Worm (Caenorhabditis elegans) whole organism, L2 larva: ENCODE measurements around the gene npr-40.

ENCODE experiments used
- C34F6.9 ChIP-seq: fragments of 150-350 bp; optimal IDR thresholded peaks from 2 replicates; lab custom pipeline; 2014; ENCODE audit warnings: missing biosample characterization, missing genetic modification characterization
- F13H6.1 ChIP-seq: sonication (generic microtip); optimal IDR thresholded peaks from 2 replicates; lab custom pipeline; 2016; ENCODE audit warnings: missing genetic modification characterization, missing compliant biosample characterization
- R02D3.7 ChIP-seq: fragments of 150-350 bp; optimal IDR thresholded peaks from 2 replicates; lab custom pipeline; 2014; ENCODE audit warnings: missing biosample characterization, missing genetic modification characterization
- Y55F3AM.14 ChIP-seq: fragments of 200-800 bp; sonication (Bioruptor generic); optimal IDR thresholded peaks from 2 replicates; lab custom pipeline; 2018; ENCODE audit warnings: mild to moderate bottlenecking, missing genetic modification characterization, missing compliant biosample characterization
- ZK546.5 ChIP-seq: sonication (generic microtip); optimal IDR thresholded peaks from 2 replicates; lab custom pipeline; 2017; ENCODE audit warnings: missing biosample characterization, missing genetic modification characterization
- alr-1 ChIP-seq: fragments of 150-350 bp; optimal IDR thresholded peaks from 2 replicates; lab custom pipeline; 2014; ENCODE audit warnings: missing biosample characterization, missing genetic modification characterization
- aly-2 ChIP-seq: fragments of 150-350 bp; optimal IDR thresholded peaks from 2 replicates; lab custom pipeline; 2014; ENCODE audit warnings: missing biosample characterization, missing genetic modification characterization
- ama-1 ChIP-seq: fragments of 150-350 bp; optimal IDR thresholded peaks from 2 replicates; lab custom pipeline; 2018; ENCODE audit warnings: inconsistent platforms
- blmp-1 ChIP-seq: sonication (generic microtip); optimal IDR thresholded peaks from 2 replicates; lab custom pipeline; 2017; ENCODE audit warnings: missing genetic modification characterization, mild to moderate bottlenecking, missing compliant biosample characterization, antibody characterized with exemption, moderate library complexity; ENCODE audit not compliant: insufficient read depth
- ceh-16 ChIP-seq: fragments of 150-350 bp; optimal IDR thresholded peaks from 2 replicates; lab custom pipeline; 2014; ENCODE audit warnings: missing biosample characterization, missing genetic modification characterization
- ceh-82 ChIP-seq: fragments of 150-350 bp; optimal IDR thresholded peaks from 2 replicates; lab custom pipeline; 2014; ENCODE audit warnings: missing biosample characterization, missing genetic modification characterization
- crh-2 ChIP-seq: sonication (generic microtip); optimal IDR thresholded peaks from 2 replicates; lab custom pipeline; 2017; ENCODE audit warnings: missing biosample characterization, missing genetic modification characterization
- dmd-4 ChIP-seq: sonication (generic microtip); optimal IDR thresholded peaks from 2 replicates; lab custom pipeline; 2017; ENCODE audit warnings: missing biosample characterization, missing genetic modification characterization
- egl-27 ChIP-seq: sonication (generic microtip); optimal IDR thresholded peaks from 3 replicates; lab custom pipeline; 2017; ENCODE audit warnings: missing biosample characterization, missing genetic modification reagents, missing genetic modification characterization
- elt-1 ChIP-seq: fragments of 150-350 bp; optimal IDR thresholded peaks from 2 replicates; lab custom pipeline; 2014; ENCODE audit warnings: missing biosample characterization, missing genetic modification characterization
- elt-3 ChIP-seq: sonication (generic microtip); optimal IDR thresholded peaks from 2 replicates; lab custom pipeline; 2017; ENCODE audit warnings: missing biosample characterization, missing genetic modification characterization
- fos-1 ChIP-seq: fragments of 150-350 bp; optimal IDR thresholded peaks from 2 replicates; lab custom pipeline; 2014; ENCODE audit warnings: missing biosample characterization, missing genetic modification characterization
- gmeb-1 ChIP-seq: fragments of 150-350 bp; optimal IDR thresholded peaks from 2 replicates; lab custom pipeline; 2014; ENCODE audit warnings: missing biosample characterization, missing genetic modification characterization
- lin-11 ChIP-seq: fragments of 150-350 bp; sonication (generic microtip); optimal IDR thresholded peaks from 2 replicates; lab custom pipeline; 2014; ENCODE audit warnings: missing biosample characterization, missing genetic modification characterization, inconsistent platforms, mixed read lengths
- lin-13 ChIP-seq: fragments of 150-350 bp; optimal IDR thresholded peaks from 2 replicates; lab custom pipeline; 2014; ENCODE audit warnings: missing biosample characterization, missing genetic modification reagents, missing genetic modification characterization
- lin-39 ChIP-seq: fragments of 150-350 bp; optimal IDR thresholded peaks from 2 replicates; lab custom pipeline; 2014; ENCODE audit warnings: missing biosample characterization, missing genetic modification reagents, missing genetic modification characterization
- lsy-2 ChIP-seq, 2 experiments: fragments of 150-350 bp in 1 of 2; sonication (generic microtip) in 1 of 2; optimal IDR thresholded peaks; 2 replicates each; lab custom pipeline; 2014 to 2017; ENCODE audit warnings: missing biosample characterization in 2 of 2, missing genetic modification characterization in 2 of 2
- mab-5 ChIP-seq: fragments of 150-350 bp; optimal IDR thresholded peaks from 2 replicates; lab custom pipeline; 2014; ENCODE audit warnings: missing biosample characterization, missing genetic modification characterization
- mbf-1 ChIP-seq: sonication (generic microtip); optimal IDR thresholded peaks from 2 replicates; lab custom pipeline; 2017; ENCODE audit warnings: missing biosample characterization, missing genetic modification characterization
- mdl-1 ChIP-seq, 2 experiments: fragments of 150-350 bp in 1 of 2; sonication (generic microtip) in 1 of 2; optimal IDR thresholded peaks; 2 replicates each; lab custom pipeline; 2017; ENCODE audit warnings: missing biosample characterization in 2 of 2, missing genetic modification characterization in 2 of 2
- nhr-10 ChIP-seq: sonication (generic microtip); optimal IDR thresholded peaks from 2 replicates; lab custom pipeline; 2017; ENCODE audit warnings: missing biosample characterization, missing genetic modification characterization
- nhr-11 ChIP-seq: fragments of 150-350 bp; optimal IDR thresholded peaks from 2 replicates; lab custom pipeline; 2014; ENCODE audit warnings: missing biosample characterization, missing genetic modification characterization
- nhr-12 ChIP-seq: fragments of 150-350 bp; optimal IDR thresholded peaks from 2 replicates; lab custom pipeline; 2014; ENCODE audit warnings: missing biosample characterization, missing genetic modification characterization
- nhr-129 ChIP-seq: fragments of 150-350 bp; optimal IDR thresholded peaks from 2 replicates; lab custom pipeline; 2014; ENCODE audit warnings: missing biosample characterization, missing genetic modification characterization
- nhr-21 ChIP-seq: fragments of 150-350 bp; optimal IDR thresholded peaks from 2 replicates; lab custom pipeline; 2014; ENCODE audit warnings: missing biosample characterization, missing genetic modification characterization
- nhr-23 ChIP-seq: fragments of 150-350 bp; optimal IDR thresholded peaks from 2 replicates; lab custom pipeline; 2014; ENCODE audit warnings: missing biosample characterization, missing genetic modification reagents, missing genetic modification characterization
- nhr-237 ChIP-seq: fragments of 150-350 bp; optimal IDR thresholded peaks from 2 replicates; lab custom pipeline; 2014; ENCODE audit warnings: missing biosample characterization, missing genetic modification characterization
- nhr-25 ChIP-seq: fragments of 150-350 bp; sonication (generic microtip); optimal IDR thresholded peaks from 3 replicates; lab custom pipeline; 2014; ENCODE audit warnings: missing biosample characterization, missing genetic modification characterization
- nhr-6 ChIP-seq: fragments of 150-350 bp; optimal IDR thresholded peaks from 2 replicates; lab custom pipeline; 2014; ENCODE audit warnings: missing biosample characterization, missing genetic modification characterization
- nhr-77 ChIP-seq: fragments of 150-350 bp; optimal IDR thresholded peaks from 2 replicates; lab custom pipeline; 2014; ENCODE audit warnings: missing biosample characterization, missing genetic modification characterization
- peb-1 ChIP-seq: fragments of 150-350 bp; optimal IDR thresholded peaks from 2 replicates; lab custom pipeline; 2014; ENCODE audit warnings: missing biosample characterization, missing genetic modification characterization
- sem-4 ChIP-seq: fragments of 150-350 bp; optimal IDR thresholded peaks from 2 replicates; lab custom pipeline; 2014; ENCODE audit warnings: missing biosample characterization, missing genetic modification reagents, missing genetic modification characterization
- skn-1 ChIP-seq: sonication (generic microtip); optimal IDR thresholded peaks from 2 replicates; lab custom pipeline; 2017; ENCODE audit warnings: missing biosample characterization, missing genetic modification characterization
- sma-3 ChIP-seq: sonication (generic microtip); optimal IDR thresholded peaks from 2 replicates; lab custom pipeline; 2016; ENCODE audit warnings: missing genetic modification reagents, missing genetic modification characterization, missing compliant biosample characterization
- sma-9 ChIP-seq, 2 experiments: fragments of 150-350 bp in 1 of 2; sonication (generic microtip) in 1 of 2; optimal IDR thresholded peaks; 2 replicates each; lab custom pipeline; 2014 to 2016; ENCODE audit warnings: missing genetic modification characterization in 2 of 2, mild to moderate bottlenecking in 1 of 2, missing biosample characterization in 1 of 2, missing compliant biosample characterization in 1 of 2, missing genetic modification reagents in 1 of 2, moderate library complexity in 1 of 2
- snpc-4 ChIP-seq: fragments of 150-350 bp; optimal IDR thresholded peaks from 2 replicates; lab custom pipeline; 2014; ENCODE audit warnings: missing biosample characterization, missing genetic modification characterization
- unc-39 ChIP-seq: fragments of 150-350 bp; optimal IDR thresholded peaks from 2 replicates; lab custom pipeline; 2014; ENCODE audit warnings: missing biosample characterization, missing genetic modification characterization
- unc-55 ChIP-seq: fragments of 150-350 bp; sonication (generic microtip); optimal IDR thresholded peaks from 3 replicates; lab custom pipeline; 2014; ENCODE audit warnings: missing biosample characterization, missing genetic modification reagents, missing genetic modification characterization
- unc-62 ChIP-seq: fragments of 150-350 bp; optimal IDR thresholded peaks from 2 replicates; lab custom pipeline; 2014; ENCODE audit warnings: missing biosample characterization, missing genetic modification reagents, missing genetic modification characterization
- zag-1 ChIP-seq: fragments of 150-350 bp; optimal IDR thresholded peaks from 2 replicates; lab custom pipeline; 2014; ENCODE audit warnings: missing biosample characterization, missing genetic modification characterization
- ztf-1 ChIP-seq: fragments of 200-800 bp; sonication (Bioruptor generic); conservative IDR thresholded peaks from 2 replicates; pipeline ENCODE4 v1.3.6; 2022; ENCODE audit warnings: missing genetic modification characterization, missing compliant biosample characterization
- ztf-11 ChIP-seq: sonication (generic microtip); optimal IDR thresholded peaks from 2 replicates; lab custom pipeline; 2017; ENCODE audit warnings: missing biosample characterization, missing genetic modification characterization
- ztf-4 ChIP-seq: fragments of 150-350 bp; optimal IDR thresholded peaks from 2 replicates; lab custom pipeline; 2014; ENCODE audit warnings: missing biosample characterization, missing genetic modification characterization

The npr-40 gene

DNA sequence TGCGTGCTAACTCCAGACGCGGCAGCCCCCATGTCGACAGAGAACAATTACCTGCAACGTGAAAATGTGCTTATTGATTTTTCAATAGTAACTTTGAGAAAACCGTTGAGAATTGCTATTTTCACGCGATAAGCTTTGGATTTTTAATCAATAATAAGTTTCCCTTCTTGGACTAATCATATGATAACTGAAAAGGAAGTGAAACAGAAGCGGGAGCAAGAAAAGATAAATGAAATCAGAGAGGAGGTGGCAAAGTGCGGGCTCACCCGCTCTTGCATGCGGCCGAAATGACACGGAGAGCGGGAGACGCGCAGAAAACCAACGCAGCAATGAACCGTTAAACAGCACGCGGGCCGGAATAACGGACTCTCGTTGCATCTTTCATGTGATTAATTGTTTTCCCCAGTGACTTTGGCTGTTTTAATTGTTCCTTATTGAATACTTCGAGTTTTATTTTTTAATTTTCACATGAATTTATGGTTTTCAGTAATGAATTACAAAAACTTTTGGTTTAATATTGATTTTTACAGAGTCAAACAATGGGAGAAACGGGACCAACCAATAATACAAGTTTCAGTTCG, 51.7 kb downstream of the npr-40 start, which contains the start of the genes flwr-1 and tbc-1:
Gene flwr-1, minus strand, starts transcription at position 51 of the 581 bp plus-strand sequence.
Gene tbc-1, plus strand, starts transcription at position 531 of the 581 bp plus-strand sequence.
- TF ChIP-seq lin-11 (tag; lab: Kevin White, UChicago), result peak; percentile 12
- TF ChIP-seq mdl-1 (tag; optimal IDR thresholded peaks at IDR 0.05; lab: Kevin White, UChicago), result no peak
- TF ChIP-seq nhr-10, result no peak
- TF ChIP-seq blmp-1 (tag; lab: Kevin White, UChicago), result no peak
- peak; percentile 14 for TF ChIP-seq lin-13 (GFP tag; lab: Kevin White, UChicago)
- TF ChIP-seq ceh-82 (tag; lab: Kevin White, UChicago), result no peak
- no peak for TF ChIP-seq ama-1 (lab: Kevin White, UChicago)
- TF ChIP-seq zag-1, result no peak
- peak; percentile 11 for TF ChIP-seq crh-2 (tag; lab: Kevin White, UChicago)
- TF ChIP-seq ZK546.5 (tag; lab: Kevin White, UChicago), result no peak
- no peak for TF ChIP-seq nhr-6 (tag; lab: Kevin White, UChicago)
- TF ChIP-seq mab-5 (tag; lab: Kevin White, UChicago), result peak; percentile 5
- TF ChIP-seq lsy-2 (tag; optimal IDR thresholded peaks at IDR 0.05; lab: Kevin White, UChicago), result peak in 1 of 2 experiments; percentile 35
- TF ChIP-seq ztf-11, result no peak
- no peak for TF ChIP-seq skn-1
- no peak for TF ChIP-seq nhr-12 (tag; lab: Kevin White, UChicago)
- no peak for TF ChIP-seq Y55F3AM.14 (GFP tag; lab: Kevin White, UChicago)
- peak; percentile 20 for TF ChIP-seq fos-1 (tag; lab: Kevin White, UChicago)
- no peak for TF ChIP-seq dmd-4 (tag; lab: Kevin White, UChicago)
- peak; percentile 65 for TF ChIP-seq unc-55 (GFP tag; lab: Kevin White, UChicago)
- no peak for TF ChIP-seq aly-2
- TF ChIP-seq ztf-1 (GFP tag; lab: Robert Waterston, UW), result no peak
- no peak for TF ChIP-seq sem-4 (tag; lab: Kevin White, UChicago)
- TF ChIP-seq nhr-77 (tag; lab: Kevin White, UChicago), result no peak
- no peak for TF ChIP-seq R02D3.7 (tag; lab: Kevin White, UChicago)
- TF ChIP-seq unc-62, result no peak
- peak; percentile 66 for TF ChIP-seq nhr-129
- no peak for TF ChIP-seq mbf-1 (tag; lab: Kevin White, UChicago)
- TF ChIP-seq nhr-25 (tag; lab: Kevin White, UChicago), result no peak
- TF ChIP-seq C34F6.9 (tag; lab: Kevin White, UChicago), result peak; percentile 60
- TF ChIP-seq unc-39 (tag; lab: Kevin White, UChicago), result no peak
- TF ChIP-seq F13H6.1 (tag; lab: Kevin White, UChicago), result no peak
- no peak for TF ChIP-seq peb-1 (tag; lab: Kevin White, UChicago)
- no peak for TF ChIP-seq nhr-237 (tag; lab: Kevin White, UChicago)
- TF ChIP-seq ztf-4, result no peak
- TF ChIP-seq nhr-11 (tag; lab: Kevin White, UChicago), result no peak
- TF ChIP-seq ceh-16 (tag; lab: Kevin White, UChicago), result no peak
- no peak for TF ChIP-seq snpc-4
- no peak for TF ChIP-seq alr-1 (tag; lab: Kevin White, UChicago)
- no peak for TF ChIP-seq nhr-21 (tag; lab: Kevin White, UChicago)
- no peak for TF ChIP-seq sma-3 (GFP tag; lab: Kevin White, UChicago)
- no peak for TF ChIP-seq lin-39 (tag; lab: Kevin White, UChicago)
- no peak for TF ChIP-seq nhr-23 (tag; lab: Kevin White, UChicago)
- no peak for TF ChIP-seq egl-27
- TF ChIP-seq sma-9 (GFP tag; optimal IDR thresholded peaks at IDR 0.05; lab: Kevin White, UChicago), result peak; percentile 17
- TF ChIP-seq sma-9 (tag; optimal IDR thresholded peaks at IDR 0.05; lab: Kevin White, UChicago), result no peak
- TF ChIP-seq elt-3, result no peak
- no peak for TF ChIP-seq gmeb-1
- no peak for TF ChIP-seq elt-1 (tag; lab: Kevin White, UChicago)
